Fruit fly (Drosophila melanogaster): ENCODE measurements around the gene CG4270.

The CG4270 gene

dm6 chr2L:2251175-2251574, 12.1 kb upstream of the CG4270 start, which contains the start of gene Ser12:
Gene Ser12 (minus strand): TSS chr2L:2251275.
- no peak for TF ChIP-seq svp (GFP tag)
- no peak for TF ChIP-seq CG32006 (GFP tag; optimal IDR thresholded peaks at IDR 0.05)
- no peak for TF ChIP-seq CG31627 (GFP tag; optimal IDR thresholded peaks at IDR 0.05)
- TF ChIP-seq ss (GFP tag; optimal IDR thresholded peaks at IDR 0.05): no peak
- TF ChIP-seq OdsH (GFP tag; optimal IDR thresholded peaks at IDR 0.05): no peak
- TF ChIP-seq lz (GFP tag; optimal IDR thresholded peaks at IDR 0.05): no peak
- TF ChIP-seq CG11762 (GFP tag; optimal IDR thresholded peaks at IDR 0.05; ENCODE audit: insufficient read depth): no peak
- TF ChIP-seq Eip75B (GFP tag; optimal IDR thresholded peaks at IDR 0.05): no peak
- TF ChIP-seq eg (GFP tag; IDR thresholded peaks at IDR 0.05): no peak
- TF ChIP-seq fd59A (GFP tag; optimal IDR thresholded peaks at IDR 0.05): no peak
- TF ChIP-seq vri (GFP tag; optimal IDR thresholded peaks at IDR 0.05): no peak
- TF ChIP-seq CG34406 (GFP tag; optimal IDR thresholded peaks at IDR 0.05): no peak
- no peak for TF ChIP-seq CG16779 (tag; optimal IDR thresholded peaks at IDR 0.05)
- TF ChIP-seq Gug (GFP tag; IDR thresholded peaks at IDR 0.05): no peak
- TF ChIP-seq net (GFP tag; optimal IDR thresholded peaks at IDR 0.05): no peak

- TF ChIP-seq CG1621 (tag; optimal IDR thresholded peaks at IDR 0.05) (no peak), cyc (GFP tag; optimal IDR thresholded peaks at IDR 0.05) (no peak), topi (GFP tag; optimal IDR thresholded peaks at IDR 0.05) (no peak), Sox102F (GFP tag; optimal IDR thresholded peaks at IDR 0.05) (no peak), CG11294 (GFP tag; IDR thresholded peaks at IDR 0.05) (no peak), acj6 (GFP tag; optimal IDR thresholded peaks at IDR 0.05) (no peak), svp (GFP tag) (no peak), Smox (GFP tag; optimal IDR thresholded peaks at IDR 0.05) (no peak), CG8119 (GFP tag; IDR thresholded peaks at IDR 0.05) (no peak), Eip93F (GFP tag; optimal IDR thresholded peaks at IDR 0.05) (no peak), CG11762 (GFP tag; optimal IDR thresholded peaks at IDR 0.05; ENCODE audit: insufficient read depth) (no peak), CG3032 (tag; optimal IDR thresholded peaks at IDR 0.05) (no peak), CG6276 (GFP tag; optimal IDR thresholded peaks at IDR 0.05) (no peak), Sox15 (GFP tag; optimal IDR thresholded peaks at IDR 0.05) (no peak), CG3919 (GFP tag; optimal IDR thresholded peaks at IDR 0.05) (no peak), CG32006 (GFP tag; optimal IDR thresholded peaks at IDR 0.05) (no peak), dsx (GFP tag; optimal IDR thresholded peaks at IDR 0.05; ENCODE audit: poor library complexity, severe bottlenecking) (no peak), esn (GFP tag; optimal IDR thresholded peaks at IDR 0.05) (no peak)
These were observed 11.0 kb upstream of the CG4270 start, which contains the start of gene CG17239 for dm6 chr2L:2252241-2252640. Gene CG17239 (minus strand): TSS chr2L:2252341.

dm6 chr2L:2252745-2253144, 10.5 kb upstream of the CG4270 start, which contains the start of gene CG17234:
Gene CG17234 (plus strand): TSS chr2L:2253045.
- TF ChIP-seq achi (GFP tag; optimal IDR thresholded peaks at IDR 0.05) (no peak), CG6854 (GFP tag; optimal IDR thresholded peaks at IDR 0.05) (no peak), dsx (GFP tag; optimal IDR thresholded peaks at IDR 0.05; ENCODE audit: poor library complexity, severe bottlenecking) (no peak), CG3032 (tag; optimal IDR thresholded peaks at IDR 0.05) (no peak), Sox102F (GFP tag; optimal IDR thresholded peaks at IDR 0.05) (no peak), Lpt (GFP tag; optimal IDR thresholded peaks at IDR 0.05) (no peak), CG32006 (GFP tag; optimal IDR thresholded peaks at IDR 0.05) (no peak), CG1621 (tag; optimal IDR thresholded peaks at IDR 0.05) (no peak), CG6276 (GFP tag; optimal IDR thresholded peaks at IDR 0.05) (no peak), CG15336 (GFP tag; IDR thresholded peaks at IDR 0.05) (no peak), dac (GFP tag; optimal IDR thresholded peaks at IDR 0.05) (no peak), vri (GFP tag; optimal IDR thresholded peaks at IDR 0.05) (no peak), svp (GFP tag) (no peak), CG6163 (GFP tag; IDR thresholded peaks at IDR 0.05) (no peak), ss (GFP tag; optimal IDR thresholded peaks at IDR 0.05) (no peak), CG4318 (GFP tag; optimal IDR thresholded peaks at IDR 0.05) (no peak)

All from whole organism, prepupa.